Fruit fly (Drosophila melanogaster): Measurements from ENCODE around the gene CG33995.
A peak's percentile ranks its signal among the peaks of the same experiment; 100 is the strongest.

The CG33995 gene

dm6 chr2L:5042076-5042475, 994 bp upstream of the CG33995 start (continued):
- peak; percentile 41 for TF ChIP-seq Sox102F (GFP tag; optimal IDR thresholded peaks at IDR 0.05)
- peak; percentile 4 for TF ChIP-seq HmgZ (tag; optimal IDR thresholded peaks at IDR 0.05)

DNA sequence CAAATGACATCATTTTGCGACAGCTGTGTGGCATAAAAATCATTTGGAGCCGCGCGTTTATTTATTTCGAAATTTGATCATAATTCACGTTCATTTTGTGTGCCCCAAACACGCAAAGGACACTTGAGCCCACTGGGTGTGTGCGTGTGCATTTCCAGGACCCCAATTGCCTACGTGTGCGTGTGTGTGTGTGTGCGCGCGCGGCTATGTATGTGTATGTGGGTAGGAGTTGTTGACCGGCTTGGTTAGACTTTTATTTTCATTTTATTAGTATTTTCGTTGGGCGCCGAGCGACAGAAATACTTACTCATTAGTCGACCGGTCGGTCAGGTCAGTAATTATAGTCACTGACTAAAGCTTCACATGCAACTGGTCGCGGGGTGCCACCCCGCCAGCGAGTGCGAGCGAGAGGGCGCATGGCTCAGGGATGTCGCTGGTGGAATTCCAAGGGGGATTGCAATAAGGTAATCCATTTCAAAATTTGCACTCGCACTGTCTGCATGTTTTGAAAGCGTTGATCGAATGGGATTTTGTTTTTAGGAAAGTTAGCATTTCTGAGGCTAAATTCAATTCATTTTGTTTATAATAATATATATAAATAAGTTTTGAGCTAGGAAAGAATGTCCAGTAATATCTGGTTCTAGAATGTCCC, 551 bp downstream of the CG33995 start:
- TF ChIP-seq tap (tag; optimal IDR thresholded peaks at IDR 0.05): no peak
- TF ChIP-seq CG13624 (GFP tag; optimal IDR thresholded peaks at IDR 0.05): no peak
- TF ChIP-seq hth (optimal IDR thresholded peaks at IDR 0.05): no peak
- TF ChIP-seq her (GFP tag; optimal IDR thresholded peaks at IDR 0.05): no peak
- no peak for TF ChIP-seq CG9797 (GFP tag; optimal IDR thresholded peaks at IDR 0.05)
- TF ChIP-seq corto (GFP tag; optimal IDR thresholded peaks at IDR 0.05): peak; percentile 25
- TF ChIP-seq ssp (GFP tag; IDR thresholded peaks at IDR 0.05): no peak
- peak; percentile 43 for TF ChIP-seq ttk (GFP tag; IDR thresholded peaks at IDR 0.05)
- TF ChIP-seq B-H1 (GFP tag; IDR thresholded peaks at IDR 0.05): no peak; the same call in 2 of the 3 replicates
- TF ChIP-seq jing (GFP tag; optimal IDR thresholded peaks at IDR 0.05): no peak
- peak; percentile 31 for TF ChIP-seq CG12391 (tag; optimal IDR thresholded peaks at IDR 0.05)
- TF ChIP-seq CG3995 (GFP tag; optimal IDR thresholded peaks at IDR 0.05): no peak
- TF ChIP-seq Fer2 (tag; optimal IDR thresholded peaks at IDR 0.05): no peak
- TF ChIP-seq otp (GFP tag; IDR thresholded peaks at IDR 0.05): peak; percentile 33; the same call in 1 of the 3 replicates
- TF ChIP-seq Hr51 (GFP tag; optimal IDR thresholded peaks at IDR 0.05): peak in 1 of 2 experiments; percentile 45
- no peak for TF ChIP-seq CG3407 (GFP tag; optimal IDR thresholded peaks at IDR 0.05)
- peak; percentile 14 for TF ChIP-seq Nf-YC (tag; optimal IDR thresholded peaks at IDR 0.05)
- no peak for TF ChIP-seq vfl (GFP tag; optimal IDR thresholded peaks at IDR 0.05)
- peak; percentile 32; the same call in 1 of the 2 replicates for TF ChIP-seq CG10366 (GFP tag; IDR thresholded peaks at IDR 0.05)
- no peak for TF ChIP-seq CG14014 (GFP tag; IDR thresholded peaks at IDR 0.05)
- TF ChIP-seq CG11247 (GFP tag; IDR thresholded peaks at IDR 0.05): peak; percentile 32; the same call in 1 of the 2 replicates
- no peak for TF ChIP-seq mld (GFP tag; IDR thresholded peaks at IDR 0.05; ENCODE audit: partially characterized antibody)
- TF ChIP-seq Dll (GFP tag; IDR thresholded peaks at IDR 0.05; ENCODE audit: partially characterized antibody): no peak
- TF ChIP-seq ind (GFP tag; optimal IDR thresholded peaks at IDR 0.05): peak; percentile 63
- TF ChIP-seq CG16779 (GFP tag; IDR thresholded peaks at IDR 0.05): no peak
- no peak for TF ChIP-seq trh (GFP tag; optimal IDR thresholded peaks at IDR 0.05)
- TF ChIP-seq CG12744 (GFP tag; optimal IDR thresholded peaks at IDR 0.05): no peak
- peak; percentile 13 for TF ChIP-seq CG1529 (GFP tag; optimal IDR thresholded peaks at IDR 0.05)
- no peak for TF ChIP-seq hkb (optimal IDR thresholded peaks at IDR 0.05)
- TF ChIP-seq hkb (GFP tag; IDR thresholded peaks at IDR 0.05): no peak
- no peak for TF ChIP-seq CG5245 (GFP tag; optimal IDR thresholded peaks at IDR 0.05)
- TF ChIP-seq CG10654 (GFP tag; optimal IDR thresholded peaks at IDR 0.05): no peak
- no peak for TF ChIP-seq ac (GFP tag; optimal IDR thresholded peaks at IDR 0.05)
- TF ChIP-seq croc (GFP tag; conservative IDR thresholded peaks at IDR 0.05): no peak
- TF ChIP-seq E2f2 (GFP tag; IDR thresholded peaks at IDR 0.05): no peak
- TF ChIP-seq tin (GFP tag; optimal IDR thresholded peaks at IDR 0.05): peak; percentile 28
- peak; percentile 27 for TF ChIP-seq CG8388 (GFP tag; optimal IDR thresholded peaks at IDR 0.05)
- no peak for TF ChIP-seq CG13123 (GFP tag; optimal IDR thresholded peaks at IDR 0.05)
- no peak for TF ChIP-seq ems (GFP tag; optimal IDR thresholded peaks at IDR 0.05)
- no peak for TF ChIP-seq Stat92E (GFP tag; optimal IDR thresholded peaks at IDR 0.05)
- TF ChIP-seq p53 (GFP tag; optimal IDR thresholded peaks at IDR 0.05): no peak
- no peak for TF ChIP-seq CG14710 (tag; optimal IDR thresholded peaks at IDR 0.05)
- TF ChIP-seq wor (GFP tag; IDR thresholded peaks at IDR 0.05): no peak
- TF ChIP-seq Scr (GFP tag; IDR thresholded peaks at IDR 0.05; ENCODE audit: partially characterized antibody): no peak
- TF ChIP-seq CG32532 (GFP tag; IDR thresholded peaks at IDR 0.05): peak; percentile 53; the same call in 1 of the 2 replicates
- no peak for TF ChIP-seq CG5180 (GFP tag; optimal IDR thresholded peaks at IDR 0.05)
- peak; percentile 24; the same call in 1 of the 2 replicates for TF ChIP-seq MBD-R2 (GFP tag; IDR thresholded peaks at IDR 0.05)

Data from whole organism, embryonic.